Worm (Caenorhabditis elegans) whole organism, early embryonic: ENCODE measurements around the gene T21D12.11.

Experiments
- B0310.2 ChIP-seq: sonication (generic microtip); optimal IDR thresholded peaks from 2 replicates; lab custom pipeline; 2016; ENCODE audit warnings: mild to moderate bottlenecking, missing genetic modification characterization, missing compliant biosample characterization
- F13C5.2 ChIP-seq: sonication (generic microtip); optimal IDR thresholded peaks from 2 replicates; lab custom pipeline; 2017; ENCODE audit warnings: mild to moderate bottlenecking, missing genetic modification characterization, inconsistent platforms, missing compliant biosample characterization
- aly-1 ChIP-seq: sonication (generic microtip); optimal IDR thresholded peaks from 2 replicates; lab custom pipeline; 2016; ENCODE audit warnings: missing genetic modification characterization, missing compliant biosample characterization
- ama-1 ChIP-seq: fragments of 150-350 bp; optimal IDR thresholded peaks from 2 replicates; lab custom pipeline; 2014
- ceh-13 ChIP-seq: fragments of 200-800 bp; sonication (Bioruptor generic); optimal IDR thresholded peaks from 2 replicates; lab custom pipeline; 2018; ENCODE audit warnings: mild to moderate bottlenecking, missing genetic modification characterization, missing compliant biosample characterization
- ceh-36 ChIP-seq: sonication (generic microtip); optimal IDR thresholded peaks from 2 replicates; lab custom pipeline; 2016; ENCODE audit warnings: missing genetic modification characterization, inconsistent platforms, missing compliant biosample characterization
- ets-7 ChIP-seq: sonication (generic microtip); optimal IDR thresholded peaks from 2 replicates; lab custom pipeline; 2016; ENCODE audit warnings: missing genotype, missing genetic modification characterization, missing compliant biosample characterization
- flt-1 ChIP-seq: fragments of 200-800 bp; sonication (Bioruptor generic); IDR thresholded peaks from 2 replicates; pipeline ENCODE4 v1.3.6; 2022; ENCODE audit warnings: missing genetic modification characterization, missing compliant biosample characterization
- hmbx-1 ChIP-seq: sonication (generic microtip); optimal IDR thresholded peaks from 2 replicates; lab custom pipeline; 2016; ENCODE audit warnings: mild to moderate bottlenecking, missing genetic modification characterization, missing compliant biosample characterization
- hmg-4 ChIP-seq: fragments of 200-800 bp; sonication (Bioruptor generic); optimal IDR thresholded peaks from 2 replicates; lab custom pipeline; 2018; ENCODE audit warnings: mild to moderate bottlenecking, missing genetic modification characterization, missing compliant biosample characterization
- hnd-1 ChIP-seq: sonication (generic microtip); optimal IDR thresholded peaks from 2 replicates; lab custom pipeline; 2016; ENCODE audit warnings: missing genetic modification characterization, missing compliant biosample characterization
- pes-1 ChIP-seq: fragments of 200-800 bp; sonication (Bioruptor generic); IDR thresholded peaks from 2 replicates; pipeline ENCODE4 v1.3.6; 2022; ENCODE audit warnings: missing genetic modification reagents, missing genetic modification characterization, missing compliant biosample characterization
- scrt-1 ChIP-seq: fragments of 200-800 bp; sonication (Bioruptor generic); IDR thresholded peaks from 2 replicates; pipeline ENCODE4 v1.3.6; 2022; ENCODE audit warnings: missing genetic modification characterization, missing compliant biosample characterization
- sea-1 ChIP-seq: fragments of 200-800 bp; sonication (Bioruptor generic); conservative IDR thresholded peaks from 2 replicates; pipeline ENCODE4 v1.3.6; 2022; ENCODE audit warnings: missing genetic modification characterization, missing compliant biosample characterization
- tbx-11 ChIP-seq: fragments of 200-800 bp; sonication (Bioruptor generic); IDR thresholded peaks from 2 replicates; pipeline ENCODE4 v1.3.6; 2022; ENCODE audit warnings: missing genetic modification characterization, missing compliant biosample characterization
- tbx-37 ChIP-seq: fragments of 200-800 bp; sonication (Bioruptor generic); conservative IDR thresholded peaks from 2 replicates; pipeline ENCODE4 v1.3.6; 2022; ENCODE audit warnings: missing genetic modification reagents, missing genetic modification characterization, missing compliant biosample characterization
- tra-4 ChIP-seq: sonication (generic microtip); optimal IDR thresholded peaks from 2 replicates; lab custom pipeline; 2017; ENCODE audit warnings: missing genetic modification characterization, missing compliant biosample characterization

Gene T21D12.11

ce11 chrIV:293995-294700 lies 24.9 kb downstream of the T21D12.11 start:
- no peak for TF ChIP-seq pes-1 (GFP tag; lab: Robert Waterston, UW)
- no peak for TF ChIP-seq ets-7 (tag; lab: Kevin White, UChicago)
- no peak for TF ChIP-seq B0310.2 (tag; lab: Kevin White, UChicago)

ce11 chrIV:294737-295136 lies 25.5 kb downstream of the T21D12.11 start:
- no peak for TF ChIP-seq tbx-11
- no peak for TF ChIP-seq hnd-1 (tag; lab: Kevin White, UChicago)
- no peak for TF ChIP-seq hmbx-1 (tag; lab: Kevin White, UChicago)

DNA sequence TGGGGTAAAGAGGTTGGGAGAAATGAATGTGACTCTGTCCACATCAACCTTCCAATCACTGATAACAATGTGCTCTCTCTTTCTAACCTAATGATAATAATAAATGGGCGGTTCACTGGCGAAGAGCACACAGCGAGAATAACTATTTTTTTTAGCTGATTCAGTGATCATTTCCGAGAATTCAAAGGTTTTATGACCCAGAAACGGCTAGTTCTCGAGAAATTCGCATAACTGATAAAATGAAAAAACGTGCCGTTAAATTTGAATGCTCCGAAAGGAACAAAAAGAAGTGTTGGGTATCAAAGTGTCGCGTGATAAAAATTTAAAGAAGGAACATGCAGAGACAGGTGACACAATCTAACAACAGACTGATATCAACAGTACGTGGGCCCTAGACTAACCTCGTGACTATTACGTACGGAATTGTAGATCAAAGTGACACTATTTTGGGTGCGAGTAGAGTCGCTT lies 26.6 kb downstream of the T21D12.11 start:
- TF ChIP-seq tbx-37 = no peak

DNA sequence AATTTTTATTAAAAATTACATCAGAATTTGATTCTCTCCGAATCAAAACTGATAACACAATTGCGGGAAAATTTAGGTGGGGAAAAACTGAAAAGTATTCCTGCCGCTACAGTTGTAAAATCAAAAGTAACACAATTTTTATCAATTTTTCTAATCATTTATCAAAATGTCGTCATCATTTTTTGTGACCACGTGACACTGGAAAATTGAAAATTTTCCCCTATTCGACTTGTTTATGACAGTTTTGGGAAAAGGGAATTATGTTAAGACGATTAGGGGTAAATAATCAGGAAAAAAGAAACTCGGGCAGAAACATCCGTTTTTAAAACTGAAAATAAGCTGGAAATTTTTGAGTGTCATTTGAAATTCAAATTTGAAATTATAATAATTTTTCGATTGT lies 27.6 kb downstream of the T21D12.11 start:
- TF ChIP-seq aly-1 (no peak), ceh-36 (tag; lab: Kevin White, UChicago) (no peak), B0310.2 (tag; lab: Kevin White, UChicago) (no peak), pes-1 (GFP tag; lab: Robert Waterston, UW) (no peak), hnd-1 (tag; lab: Kevin White, UChicago) (no peak), hmg-4 (GFP tag; lab: Kevin White, UChicago) (no peak), tra-4 (tag; lab: Kevin White, UChicago) (no peak), ama-1 (no peak), tbx-11 (no peak), hmbx-1 (tag; lab: Kevin White, UChicago) (no peak), ets-7 (tag; lab: Kevin White, UChicago) (no peak), ceh-13 (GFP tag; lab: Kevin White, UChicago) (no peak), sea-1 (GFP tag; lab: Robert Waterston, UW) (no peak), scrt-1 (GFP tag; lab: Robert Waterston, UW) (no peak), F13C5.2 (tag; lab: Kevin White, UChicago) (no peak), flt-1 (GFP tag; lab: Robert Waterston, UW) (no peak)

- TF ChIP-seq ceh-36 (tag; lab: Kevin White, UChicago) = no peak
- TF ChIP-seq ama-1 = no peak
- TF ChIP-seq sea-1 (GFP tag; lab: Robert Waterston, UW) = no peak
- no peak for TF ChIP-seq ceh-13 (GFP tag; lab: Kevin White, UChicago)
- no peak for TF ChIP-seq tra-4 (tag; lab: Kevin White, UChicago)
- no peak for TF ChIP-seq F13C5.2 (tag; lab: Kevin White, UChicago)
- no peak for TF ChIP-seq hnd-1 (tag; lab: Kevin White, UChicago)
These were observed 29.0 kb downstream of the T21D12.11 start, which contains the start of gene pnp-1 for ce11 chrIV:298204-298603. TSS of gene pnp-1 (minus strand) at chrIV:298304.

DNA sequence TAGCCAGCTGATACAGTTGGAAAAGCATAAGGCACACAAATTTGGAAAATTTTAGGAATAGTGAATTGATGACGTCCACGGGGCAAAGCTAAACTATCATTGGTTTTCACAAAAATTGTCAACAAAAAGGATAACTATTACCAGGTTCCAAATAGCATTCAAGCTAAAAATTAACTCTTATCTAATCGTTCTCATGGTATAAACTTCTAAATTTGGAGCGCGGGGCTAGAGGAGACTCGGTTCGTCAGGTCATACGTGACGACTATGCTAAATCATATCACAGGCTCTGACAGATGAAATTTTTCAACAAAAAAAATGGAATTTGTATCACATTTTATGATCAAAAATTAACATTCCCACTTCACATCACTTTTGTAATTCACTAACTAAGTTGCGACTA lies 30.0 kb downstream of the T21D12.11 start:
- TF ChIP-seq ama-1 = no peak
- no peak for TF ChIP-seq tbx-11
- no peak for TF ChIP-seq hmbx-1 (tag; lab: Kevin White, UChicago)
- no peak for TF ChIP-seq ceh-13 (GFP tag; lab: Kevin White, UChicago)
- no peak for TF ChIP-seq pes-1 (GFP tag; lab: Robert Waterston, UW)
- TF ChIP-seq hmg-4 (GFP tag; lab: Kevin White, UChicago) = no peak
- TF ChIP-seq ceh-36 (tag; lab: Kevin White, UChicago) = no peak
- TF ChIP-seq tra-4 (tag; lab: Kevin White, UChicago) = no peak
- no peak for TF ChIP-seq tbx-37
- no peak for TF ChIP-seq ets-7 (tag; lab: Kevin White, UChicago)
- TF ChIP-seq scrt-1 (GFP tag; lab: Robert Waterston, UW) = no peak
- TF ChIP-seq F13C5.2 (tag; lab: Kevin White, UChicago) = no peak
- no peak for TF ChIP-seq sea-1 (GFP tag; lab: Robert Waterston, UW)

ce11 chrIV:300307-300706 lies 31.1 kb downstream of the T21D12.11 start:
- TF ChIP-seq sea-1 (GFP tag; lab: Robert Waterston, UW) = no peak
- TF ChIP-seq scrt-1 (GFP tag; lab: Robert Waterston, UW) = no peak
- no peak for TF ChIP-seq aly-1
- TF ChIP-seq tra-4 (tag; lab: Kevin White, UChicago) = no peak
- no peak for TF ChIP-seq tbx-11
- no peak for TF ChIP-seq F13C5.2 (tag; lab: Kevin White, UChicago)
- no peak for TF ChIP-seq flt-1 (GFP tag; lab: Robert Waterston, UW)
- TF ChIP-seq hmbx-1 (tag; lab: Kevin White, UChicago) = no peak
- TF ChIP-seq ama-1 = no peak
- no peak for TF ChIP-seq ets-7 (tag; lab: Kevin White, UChicago)
- no peak for TF ChIP-seq B0310.2 (tag; lab: Kevin White, UChicago)

ce11 chrIV:302743-303142 lies 33.5 kb downstream of the T21D12.11 start:
- no peak for TF ChIP-seq aly-1
- TF ChIP-seq tbx-37 = no peak
- TF ChIP-seq scrt-1 (GFP tag; lab: Robert Waterston, UW) = no peak
- TF ChIP-seq tbx-11 = no peak
- no peak for TF ChIP-seq ceh-13 (GFP tag; lab: Kevin White, UChicago)
- no peak for TF ChIP-seq hmbx-1 (tag; lab: Kevin White, UChicago)
- TF ChIP-seq pes-1 (GFP tag; lab: Robert Waterston, UW) = no peak
- TF ChIP-seq hnd-1 (tag; lab: Kevin White, UChicago) = no peak
- no peak for TF ChIP-seq F13C5.2 (tag; lab: Kevin White, UChicago)
- TF ChIP-seq tra-4 (tag; lab: Kevin White, UChicago) = no peak
- TF ChIP-seq sea-1 (GFP tag; lab: Robert Waterston, UW) = no peak
- TF ChIP-seq ceh-36 (tag; lab: Kevin White, UChicago) = no peak
- no peak for TF ChIP-seq ets-7 (tag; lab: Kevin White, UChicago)
- no peak for TF ChIP-seq hmg-4 (GFP tag; lab: Kevin White, UChicago)
